Fruit fly (Drosophila melanogaster): Measurements from ENCODE around the gene CG10561.
A peak's percentile ranks its signal among the peaks of the same experiment; 100 is the strongest.

CG10561 gene

DNA sequence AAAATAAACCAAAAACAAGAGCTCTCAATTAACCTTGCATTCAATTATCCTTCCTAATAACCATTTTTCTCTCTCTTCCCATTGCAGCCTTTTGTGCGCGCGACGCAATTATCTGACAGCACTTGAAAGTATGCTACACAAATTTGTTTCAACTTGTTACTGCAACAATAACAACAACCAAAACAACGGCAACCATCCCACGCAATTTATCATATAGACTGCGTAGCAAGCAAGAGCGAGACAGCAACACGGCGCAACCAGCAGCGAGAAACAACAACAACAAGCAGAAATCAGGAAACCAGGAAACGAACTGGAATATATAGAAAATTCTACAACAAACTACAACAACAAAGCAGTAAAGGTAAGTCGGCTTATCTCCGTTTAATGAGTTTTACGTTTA lies 51.8 kb downstream of the CG10561 start (continued):
- TF ChIP-seq Med (GFP tag): peak; percentile 59
- TF ChIP-seq CG8089 (GFP tag; optimal IDR thresholded peaks at IDR 0.05): no peak
- TF ChIP-seq Dref (GFP tag; IDR thresholded peaks at IDR 0.05): no peak
- TF ChIP-seq Usf (GFP tag; optimal IDR thresholded peaks at IDR 0.05): no peak
- TF ChIP-seq oc (tag; optimal IDR thresholded peaks at IDR 0.05): peak; percentile 58
- no peak for TF ChIP-seq CG32772 (GFP tag; IDR thresholded peaks at IDR 0.05)
- TF ChIP-seq CG15073 (GFP tag; optimal IDR thresholded peaks at IDR 0.05): no peak
- TF ChIP-seq C15 (GFP tag; IDR thresholded peaks at IDR 0.05): no peak
- TF ChIP-seq seq (GFP tag; IDR thresholded peaks at IDR 0.05): no peak
- TF ChIP-seq CG34224 (GFP tag; IDR thresholded peaks at IDR 0.05; ENCODE audit: partially characterized antibody): 0 out of 3 replicates have a peak, but pooled peaks have one; percentile 16
- TF ChIP-seq CG9437 (GFP tag; optimal IDR thresholded peaks at IDR 0.05): peak; percentile 5
- peak; percentile 91 for TF ChIP-seq CG2199 (GFP tag; IDR thresholded peaks at IDR 0.05)
- no peak for TF ChIP-seq emc (GFP tag; optimal IDR thresholded peaks at IDR 0.05)
- TF ChIP-seq CG2875 (GFP tag; optimal IDR thresholded peaks at IDR 0.05): no peak
- TF ChIP-seq exex (tag; optimal IDR thresholded peaks at IDR 0.05): no peak
- TF ChIP-seq CG1647 (GFP tag; optimal IDR thresholded peaks at IDR 0.05): no peak
- peak; percentile 43; the same call in 1 of the 2 replicates for TF ChIP-seq CG13287 (GFP tag; IDR thresholded peaks at IDR 0.05; ENCODE audit: partially characterized antibody)
- no peak for TF ChIP-seq CG18599 (GFP tag; optimal IDR thresholded peaks at IDR 0.05)
- no peak for TF ChIP-seq bab2 (GFP tag; optimal IDR thresholded peaks at IDR 0.05)
- no peak for TF ChIP-seq zen (tag; optimal IDR thresholded peaks at IDR 0.05)
- TF ChIP-seq B-H2 (GFP tag; optimal IDR thresholded peaks at IDR 0.05): peak; percentile 24
- TF ChIP-seq CG12391 (tag; optimal IDR thresholded peaks at IDR 0.05): no peak
- TF ChIP-seq CG13624 (GFP tag; optimal IDR thresholded peaks at IDR 0.05): peak; percentile 83
- TF ChIP-seq CG17912 (GFP tag; optimal IDR thresholded peaks at IDR 0.05): no peak
- peak; percentile 11 for TF ChIP-seq Dek (tag; optimal IDR thresholded peaks at IDR 0.05)
- 0 out of 2 replicates have a peak, but pooled peaks have one; percentile 5 for TF ChIP-seq CG42726 (GFP tag; IDR thresholded peaks at IDR 0.05; ENCODE audit: partially characterized antibody)
- no peak for TF ChIP-seq Hmr (GFP tag; optimal IDR thresholded peaks at IDR 0.05)
- peak; percentile 94 for TF ChIP-seq CG15479 (GFP tag; optimal IDR thresholded peaks at IDR 0.05)
- TF ChIP-seq D19A (tag; optimal IDR thresholded peaks at IDR 0.05): no peak
- peak; percentile 56; the same call in 1 of the 2 replicates for TF ChIP-seq klu (GFP tag; IDR thresholded peaks at IDR 0.05)
- TF ChIP-seq Pdp1 (GFP tag; optimal IDR thresholded peaks at IDR 0.05): no peak
- TF ChIP-seq slbo (GFP tag; IDR thresholded peaks at IDR 0.05): no peak
- TF ChIP-seq NC2α (GFP tag; optimal IDR thresholded peaks at IDR 0.05): no peak
- peak; percentile 41 for TF ChIP-seq ftz-f1 (GFP tag; optimal IDR thresholded peaks at IDR 0.05)
- TF ChIP-seq CG10431 (GFP tag; optimal IDR thresholded peaks at IDR 0.05): no peak
- TF ChIP-seq chn (GFP tag; optimal IDR thresholded peaks at IDR 0.05): no peak
- TF ChIP-seq bowl (GFP tag; IDR thresholded peaks at IDR 0.05): no peak
- TF ChIP-seq btn (GFP tag; optimal IDR thresholded peaks at IDR 0.05): no peak
- TF ChIP-seq CG2202 (tag; optimal IDR thresholded peaks at IDR 0.05): no peak
- no peak for TF ChIP-seq CG8281 (tag; optimal IDR thresholded peaks at IDR 0.05)
- TF ChIP-seq pita (GFP tag; optimal IDR thresholded peaks at IDR 0.05): no peak
- no peak for TF ChIP-seq CG33213 (GFP tag; optimal IDR thresholded peaks at IDR 0.05)
- peak; percentile 94 for TF ChIP-seq CG15601 (tag; optimal IDR thresholded peaks at IDR 0.05)
- TF ChIP-seq CG2120 (GFP tag; optimal IDR thresholded peaks at IDR 0.05): no peak
- 0 out of 3 replicates have a peak, but pooled peaks have one; percentile 29 for TF ChIP-seq ci (GFP tag; IDR thresholded peaks at IDR 0.05)
- no peak for TF ChIP-seq CG7928 (GFP tag; optimal IDR thresholded peaks at IDR 0.05)
- TF ChIP-seq CG34376 (GFP tag; optimal IDR thresholded peaks at IDR 0.05): no peak
- TF ChIP-seq CG12219 (GFP tag; optimal IDR thresholded peaks at IDR 0.05): peak; percentile 14
- no peak for TF ChIP-seq CG14965 (GFP tag; optimal IDR thresholded peaks at IDR 0.05; ENCODE audit: borderline replicate concordance)
- no peak for TF ChIP-seq tgo (GFP tag; IDR thresholded peaks at IDR 0.05)
- peak; percentile 11 for TF ChIP-seq trem (tag; optimal IDR thresholded peaks at IDR 0.05)

All from whole organism, embryonic.